Fruit fly (Drosophila melanogaster) whole organism, embryonic: ENCODE data around the gene tok.

ENCODE experiments used
- CG18262 ChIP-seq: fragments of 200-800 bp; optimal IDR thresholded peaks from 3 replicates; lab custom pipeline; 2019; ENCODE audit warnings: missing biosample characterization, mild to moderate bottlenecking, missing genetic modification characterization, moderate library complexity
- aop ChIP-seq: fragments of 200-800 bp; sonication (Bioruptor generic); IDR thresholded peaks from 2 replicates; pipeline ENCODE4 v1.3.6; 2022; ENCODE audit warnings: missing biosample characterization, missing genetic modification characterization

- no peak for TF ChIP-seq aop (GFP tag; lab: Robert Waterston, UW)
- TF ChIP-seq CG18262 (tag; lab: Kevin White, UChicago): no peak
Measured at dm6 chr3R:24699309-24699708, 20.2 kb upstream of the tok start.
